Fruit fly (Drosophila melanogaster) whole organism, embryonic: ENCODE results near the gene Cpr65Aw.

Source experiments
- Adf1 ChIP-seq: fragments of 200-800 bp; sonication (Bioruptor generic); IDR thresholded peaks from 2 replicates; pipeline ENCODE4 v1.3.6; 2022; ENCODE audit warnings: missing biosample characterization, missing genetic modification characterization
- C15 ChIP-seq: fragments of 200-800 bp; sonication (Bioruptor generic); IDR thresholded peaks from 3 replicates; pipeline ENCODE4 v1.3.6; 2022; ENCODE audit warnings: missing biosample characterization, missing genetic modification characterization
- CG11456 ChIP-seq: fragments of 200-800 bp; sonication (Bioruptor generic); IDR thresholded peaks from 3 replicates; pipeline ENCODE4 v1.3.6; 2022; ENCODE audit warnings: missing biosample characterization, missing genetic modification characterization
- CG11504 ChIP-seq: fragments of 200-800 bp; sonication (Bioruptor generic); optimal IDR thresholded peaks from 3 replicates; lab custom pipeline; 2019; ENCODE audit warnings: missing biosample characterization, mild to moderate bottlenecking, missing genetic modification characterization, moderate library complexity
- CG1233 ChIP-seq: fragments of 200-800 bp; sonication (Bioruptor generic); optimal IDR thresholded peaks from 4 replicates; lab custom pipeline; 2018; ENCODE audit warnings: missing biosample characterization, mild to moderate bottlenecking, missing genetic modification characterization
- CG13296 ChIP-seq: fragments of 200-800 bp; sonication (Bioruptor generic); optimal IDR thresholded peaks from 3 replicates; lab custom pipeline; 2018; ENCODE audit warnings: missing biosample characterization, mild to moderate bottlenecking, missing genetic modification characterization
- CG14710 ChIP-seq: fragments of 200-800 bp; sonication (Bioruptor generic); optimal IDR thresholded peaks from 3 replicates; lab custom pipeline; 2019; ENCODE audit warnings: missing biosample characterization, mild to moderate bottlenecking, missing genetic modification characterization, moderate library complexity
- CG1792 ChIP-seq: fragments of 200-800 bp; sonication (Bioruptor generic); optimal IDR thresholded peaks from 2 replicates; lab custom pipeline; 2016; ENCODE audit warnings: missing biosample characterization, missing genetic modification characterization
- CG18476 ChIP-seq: fragments of 200-800 bp; sonication (Bioruptor generic); optimal IDR thresholded peaks from 2 replicates; lab custom pipeline; 2016; ENCODE audit warnings: missing biosample characterization, mild to moderate bottlenecking, missing genetic modification characterization
- CG30020 ChIP-seq: fragments of 200-800 bp; optimal IDR thresholded peaks from 2 replicates; lab custom pipeline; 2019; ENCODE audit warnings: missing biosample characterization, mild to moderate bottlenecking, missing genetic modification characterization, moderate library complexity
- CG3065 ChIP-seq: fragments of 200-800 bp; sonication (Bioruptor generic); optimal IDR thresholded peaks from 2 replicates; lab custom pipeline; 2016; ENCODE audit warnings: missing biosample characterization, missing genetic modification characterization
- CG31365 ChIP-seq: fragments of 200-800 bp; sonication (Bioruptor generic); optimal IDR thresholded peaks from 2 replicates; lab custom pipeline; 2018; ENCODE audit warnings: missing biosample characterization, mild to moderate bottlenecking, missing genetic modification characterization
- CG31441 ChIP-seq: fragments of 200-800 bp; sonication (Bioruptor generic); IDR thresholded peaks from 2 replicates; pipeline ENCODE4 v1.3.6; 2022; ENCODE audit warnings: missing biosample characterization, missing genetic modification characterization
- CG33213 ChIP-seq: fragments of 200-800 bp; sonication (Bioruptor generic); optimal IDR thresholded peaks from 3 replicates; lab custom pipeline; 2016; ENCODE audit warnings: missing biosample characterization, missing genetic modification characterization
- CG4328 ChIP-seq: fragments of 200-800 bp; sonication (Bioruptor generic); optimal IDR thresholded peaks from 3 replicates; lab custom pipeline; 2017; ENCODE audit warnings: missing biosample characterization, missing genetic modification reagents, missing genetic modification characterization
- CG43689 ChIP-seq: fragments of 200-800 bp; sonication (Bioruptor generic); IDR thresholded peaks from 2 replicates; pipeline ENCODE4 v1.3.6; 2022; ENCODE audit warnings: missing biosample characterization, missing genetic modification characterization
- CG4820 ChIP-seq: fragments of 200-800 bp; sonication (Bioruptor generic); optimal IDR thresholded peaks from 3 replicates; lab custom pipeline; 2016; ENCODE audit warnings: missing biosample characterization, missing genetic modification characterization
- CG6175 ChIP-seq: fragments of 200-800 bp; sonication (Bioruptor generic); IDR thresholded peaks from 3 replicates; pipeline ENCODE4 v1.3.6; 2022; ENCODE audit warnings: missing biosample characterization, missing genetic modification characterization
- CG6689 ChIP-seq: fragments of 200-800 bp; sonication (Bioruptor generic); IDR thresholded peaks from 2 replicates; pipeline ENCODE4 v1.3.6; 2022; ENCODE audit warnings: missing biosample characterization, missing genetic modification characterization
- CG7357 ChIP-seq: fragments of 200-800 bp; sonication (Bioruptor generic); IDR thresholded peaks from 3 replicates; pipeline ENCODE4 v1.3.6; 2022; ENCODE audit warnings: missing biosample characterization, missing genetic modification characterization
- CG8281 ChIP-seq: fragments of 200-800 bp; sonication (Bioruptor generic); optimal IDR thresholded peaks from 2 replicates; lab custom pipeline; 2018; ENCODE audit warnings: missing biosample characterization, mild to moderate bottlenecking, missing genetic modification characterization, moderate library complexity
- CTCF ChIP-seq: fragments of 200-800 bp; sonication (Bioruptor generic); optimal IDR thresholded peaks from 2 replicates; lab custom pipeline; 2017; ENCODE audit warnings: missing biosample characterization, mild to moderate bottlenecking, missing genetic modification characterization, moderate library complexity
- D ChIP-seq, 2 experiments: fragments of 200-800 bp in 1 of 2; fragments of >200 bp in 1 of 2; sonication (Bioruptor generic) in 1 of 2; optimal IDR thresholded peaks; 2 replicates in 1 of 2; 3 replicates in 1 of 2; lab custom pipeline; 2017; ENCODE audit warnings: mild to moderate bottlenecking in 1 of 2, missing biosample characterization in 1 of 2, missing genetic modification characterization in 1 of 2, missing genetic modification reagents in 1 of 2
- D19B ChIP-seq: fragments of 200-800 bp; sonication (Bioruptor generic); optimal IDR thresholded peaks from 2 replicates; lab custom pipeline; 2017; ENCODE audit warnings: missing biosample characterization, mild to moderate bottlenecking, missing genetic modification characterization
- Fer3 ChIP-seq: fragments of 200-800 bp; sonication (Bioruptor generic); optimal IDR thresholded peaks from 2 replicates; lab custom pipeline; 2018; ENCODE audit warnings: missing biosample characterization, mild to moderate bottlenecking, missing genetic modification characterization, moderate library complexity
- GATAe ChIP-seq: fragments of 200-800 bp; sonication (Bioruptor generic); conservative IDR thresholded peaks from 2 replicates; pipeline ENCODE4 v1.3.6; 2022; ENCODE audit warnings: missing biosample characterization, missing genetic modification characterization
- Gug ChIP-seq: fragments of 200-800 bp; sonication (Bioruptor generic); IDR thresholded peaks from 4 replicates; pipeline ENCODE4 v1.3.6; 2022; ENCODE audit warnings: missing biosample characterization, missing genetic modification characterization
- H2.0 ChIP-seq: fragments of 200-800 bp; sonication (Bioruptor generic); IDR thresholded peaks from 2 replicates; pipeline ENCODE4 v1.3.6; 2022; ENCODE audit warnings: missing biosample characterization, missing genetic modification characterization
- Hr39 ChIP-seq: fragments of >200 bp; optimal IDR thresholded peaks from 2 replicates; lab custom pipeline; 2017
- Kr ChIP-seq: fragments of 200-800 bp; sonication (Bioruptor generic); optimal IDR thresholded peaks from 2 replicates; lab custom pipeline; 2017; ENCODE audit warnings: missing biosample characterization, mild to moderate bottlenecking, missing genetic modification characterization
- Lhr ChIP-seq: fragments of 200-800 bp; sonication (Bioruptor generic); optimal IDR thresholded peaks from 3 replicates; lab custom pipeline; 2017; ENCODE audit warnings: mild to moderate bottlenecking, missing biosample characterization, missing genetic modification reagents, missing genetic modification characterization
- Meics ChIP-seq: fragments of 200-800 bp; sonication (Bioruptor generic); optimal IDR thresholded peaks from 2 replicates; lab custom pipeline; 2017; ENCODE audit warnings: missing biosample characterization, mild to moderate bottlenecking, missing genetic modification characterization
- Myb ChIP-seq: fragments of 200-800 bp; sonication (Bioruptor generic); optimal IDR thresholded peaks from 2 replicates; lab custom pipeline; 2016; ENCODE audit warnings: missing biosample characterization, missing genetic modification characterization
- Optix ChIP-seq: fragments of 200-800 bp; sonication (Bioruptor generic); IDR thresholded peaks from 3 replicates; pipeline ENCODE4 v1.3.6; 2022; ENCODE audit warnings: missing biosample characterization, missing genetic modification characterization
- Poxn ChIP-seq: fragments of 200-800 bp; sonication (Bioruptor generic); IDR thresholded peaks from 2 replicates; pipeline ENCODE4 v1.3.6; 2022; ENCODE audit warnings: missing biosample characterization, missing genetic modification characterization
- Rfx ChIP-seq: fragments of 200-800 bp; sonication (Bioruptor generic); IDR thresholded peaks from 2 replicates; pipeline ENCODE4 v1.3.6; 2022; ENCODE audit warnings: missing biosample characterization, missing genetic modification characterization
- Sox100B ChIP-seq: fragments of 200-800 bp; sonication (Bioruptor generic); optimal IDR thresholded peaks from 3 replicates; lab custom pipeline; 2018; ENCODE audit warnings: missing biosample characterization, mild to moderate bottlenecking, missing genetic modification characterization
- Sox102F ChIP-seq: fragments of 200-800 bp; sonication (Bioruptor generic); optimal IDR thresholded peaks from 2 replicates; lab custom pipeline; 2018; ENCODE audit warnings: missing biosample characterization, mild to moderate bottlenecking, missing genetic modification characterization, moderate library complexity
- Spps ChIP-seq: fragments of 200-800 bp; sonication (Bioruptor generic); optimal IDR thresholded peaks from 2 replicates; lab custom pipeline; 2018; ENCODE audit warnings: missing biosample characterization, mild to moderate bottlenecking, missing genetic modification characterization
- az2 ChIP-seq: fragments of 200-800 bp; sonication (Bioruptor generic); optimal IDR thresholded peaks from 3 replicates; lab custom pipeline; 2016; ENCODE audit warnings: missing biosample characterization, missing genetic modification characterization
- bcd ChIP-seq: fragments of 200-800 bp; sonication (Bioruptor generic); optimal IDR thresholded peaks from 2 replicates; lab custom pipeline; 2017; ENCODE audit warnings: missing biosample characterization, mild to moderate bottlenecking, missing genetic modification characterization
- btn ChIP-seq: fragments of 200-800 bp; sonication (Bioruptor generic); optimal IDR thresholded peaks from 2 replicates; lab custom pipeline; 2016; ENCODE audit warnings: missing biosample characterization, missing genetic modification characterization
- cg ChIP-seq: fragments of 200-800 bp; sonication (Bioruptor generic); optimal IDR thresholded peaks from 3 replicates; lab custom pipeline; 2019; ENCODE audit warnings: missing biosample characterization, mild to moderate bottlenecking, missing genetic modification characterization, moderate library complexity
- ci ChIP-seq: fragments of 200-800 bp; sonication (Bioruptor generic); IDR thresholded peaks from 3 replicates; pipeline ENCODE4 v1.3.6; 2022; ENCODE audit warnings: missing biosample characterization, missing genetic modification characterization
- ewg ChIP-seq: fragments of 200-800 bp; sonication (Bioruptor generic); optimal IDR thresholded peaks from 3 replicates; lab custom pipeline; 2017; ENCODE audit warnings: mild to moderate bottlenecking, missing biosample characterization, missing genetic modification reagents, missing genetic modification characterization
- fd3F ChIP-seq: fragments of 200-800 bp; sonication (Bioruptor generic); optimal IDR thresholded peaks from 2 replicates; lab custom pipeline; 2018; ENCODE audit warnings: missing biosample characterization, mild to moderate bottlenecking, missing genetic modification characterization, moderate library complexity
- h ChIP-seq: fragments of >200 bp; optimal IDR thresholded peaks from 2 replicates; lab custom pipeline; 2017
- kah ChIP-seq: fragments of 200-800 bp; sonication (Bioruptor generic); optimal IDR thresholded peaks from 2 replicates; lab custom pipeline; 2018; ENCODE audit warnings: missing biosample characterization, mild to moderate bottlenecking, missing genetic modification characterization
- pho ChIP-seq: fragments of 200-800 bp; sonication (Bioruptor generic); optimal IDR thresholded peaks from 2 replicates; lab custom pipeline; 2016; ENCODE audit warnings: missing biosample characterization, missing genetic modification characterization
- phol ChIP-seq: fragments of 200-800 bp; sonication (Bioruptor generic); optimal IDR thresholded peaks from 3 replicates; lab custom pipeline; 2018; ENCODE audit warnings: missing biosample characterization, mild to moderate bottlenecking, missing genetic modification characterization, moderate library complexity
- usp ChIP-seq: fragments of >200 bp; optimal IDR thresholded peaks from 2 replicates; lab custom pipeline; 2017; ENCODE audit warnings: missing biosample characterization, missing genetic modification characterization
- vnd ChIP-seq: fragments of 200-800 bp; sonication (Bioruptor generic); IDR thresholded peaks from 3 replicates; pipeline ENCODE4 v1.3.6; 2022; ENCODE audit warnings: missing biosample characterization, missing genetic modification characterization; ENCODE audit not compliant: partially characterized antibody
- vvl ChIP-seq: fragments of 200-800 bp; sonication (Bioruptor generic); IDR thresholded peaks from 2 replicates; pipeline ENCODE4 v1.3.6; 2022; ENCODE audit warnings: missing biosample characterization, missing genetic modification characterization

Gene Cpr65Aw

DNA sequence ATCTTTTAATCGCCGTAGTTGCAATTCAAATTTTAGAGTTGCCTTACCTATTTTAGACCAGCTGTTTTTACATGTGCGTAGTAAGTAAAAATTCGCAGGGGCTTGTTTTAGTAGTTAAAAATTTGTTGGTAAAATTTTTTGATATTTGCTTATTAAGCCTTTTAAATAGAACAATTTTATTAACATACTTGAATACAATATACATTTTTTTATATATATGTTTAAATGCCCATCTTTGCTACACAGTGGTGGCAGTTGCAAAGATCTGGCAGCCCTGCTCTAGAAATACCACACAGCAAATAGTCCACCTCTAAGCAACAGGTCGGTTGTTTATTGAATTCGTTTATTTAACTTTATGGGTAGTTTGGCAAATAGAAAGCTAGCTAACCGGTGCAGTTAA, 47.5 kb downstream of the Cpr65Aw start, which contains the start of the genes CG10467 and loj (continued):
- TF ChIP-seq CG13296 (peak; percentile 86), C15 (GFP tag; lab: Robert Waterston, UW) (peak; percentile 87), Fer3 (tag; lab: Kevin White, UChicago) (peak; percentile 97), Kr (GFP tag; lab: Kevin White, UChicago) (peak; percentile 33), D (optimal IDR thresholded peaks at IDR 0.05; lab: Kevin White, UChicago) (no peak), D (GFP tag; optimal IDR thresholded peaks at IDR 0.05; lab: Kevin White, UChicago) (peak; percentile 91), CG3065 (peak; percentile 90), CG18476 (GFP tag; lab: Kevin White, UChicago) (peak; percentile 83), ewg (GFP tag; lab: Kevin White, UChicago) (peak; percentile 90), CG11456 (GFP tag; lab: Robert Waterston, UW) (peak; percentile 98), CTCF (peak; percentile 30), vvl (GFP tag; lab: Robert Waterston, UW) (peak; percentile 97), CG4328 (GFP tag; lab: Kevin White, UChicago) (peak; percentile 91), CG30020 (tag; lab: Kevin White, UChicago) (peak; percentile 87), h (no peak), cg (GFP tag; lab: Kevin White, UChicago) (no peak), usp (no peak), phol (tag; lab: Kevin White, UChicago) (peak; percentile 98), Myb (GFP tag; lab: Kevin White, UChicago) (peak; percentile 64), Adf1 (peak; percentile 79), Lhr (peak; percentile 90), CG4820 (GFP tag; lab: Kevin White, UChicago) (peak; percentile 96), CG1233 (peak; percentile 93), Meics (GFP tag; lab: Kevin White, UChicago) (peak; percentile 92), Sox102F (peak; percentile 97), CG33213 (peak; percentile 59), CG6175 (GFP tag; lab: Robert Waterston, UW) (peak; percentile 91), CG11504 (tag; lab: Kevin White, UChicago) (peak; percentile 95), CG43689 (GFP tag; lab: Robert Waterston, UW) (peak; percentile 87), H2.0 (GFP tag; lab: Robert Waterston, UW) (peak; percentile 97), Poxn (GFP tag; lab: Robert Waterston, UW) (peak; percentile 93), Spps (tag; lab: Kevin White, UChicago) (peak; percentile 90), D19B (GFP tag; lab: Kevin White, UChicago) (peak; percentile 81), CG1792 (peak; percentile 65), CG14710 (tag; lab: Kevin White, UChicago) (peak; percentile 97), Rfx (GFP tag; lab: Robert Waterston, UW) (peak; percentile 99), vnd (peak; percentile 65), Optix (peak; percentile 88), fd3F (peak; percentile 96), CG8281 (tag; lab: Kevin White, UChicago) (peak; percentile 81), Hr39 (lab: Kevin White, UChicago) (no peak), az2 (GFP tag; lab: Kevin White, UChicago) (peak; percentile 97), Sox100B (peak; percentile 88), bcd (GFP tag; lab: Kevin White, UChicago) (peak; percentile 95), CG7357 (GFP tag; lab: Robert Waterston, UW) (peak; percentile 92), btn (GFP tag; lab: Kevin White, UChicago) (no peak), CG31441 (GFP tag; lab: Robert Waterston, UW) (peak; percentile 96), kah (peak; percentile 81), CG31365 (tag; lab: Kevin White, UChicago) (no peak), Gug (peak; percentile 98), GATAe (GFP tag; lab: Robert Waterston, UW) (peak; percentile 92), ci (GFP tag; lab: Robert Waterston, UW) (peak; percentile 94), pho (GFP tag; lab: Kevin White, UChicago) (peak; percentile 85), CG6689 (peak; percentile 96)
